Worm (Caenorhabditis elegans) whole organism, late embryonic: ENCODE measurements around the gene lmtr-3.

Experiments
- C08G9.2 ChIP-seq: sonication (generic microtip); optimal IDR thresholded peaks from 2 replicates; lab custom pipeline; 2016; ENCODE audit warnings: mild to moderate bottlenecking, missing genetic modification characterization, moderate library complexity, missing compliant biosample characterization
- K09A11.1 ChIP-seq: sonication (generic microtip); optimal IDR thresholded peaks from 2 replicates; lab custom pipeline; 2017; ENCODE audit warnings: antibody characterized with exemption, mild to moderate bottlenecking, missing genetic modification characterization, missing compliant biosample characterization; ENCODE audit not compliant: insufficient read depth
- ahr-1 ChIP-seq: sonication (generic microtip); optimal IDR thresholded peaks from 2 replicates; lab custom pipeline; 2016; ENCODE audit warnings: missing genetic modification characterization, missing compliant biosample characterization
- ama-1 ChIP-seq: fragments of 150-350 bp; optimal IDR thresholded peaks from 2 replicates; lab custom pipeline; 2014
- ceh-18 ChIP-seq: sonication (generic microtip); optimal IDR thresholded peaks from 2 replicates; lab custom pipeline; 2016; ENCODE audit warnings: missing genetic modification characterization, missing compliant biosample characterization
- ceh-19 ChIP-seq: fragments of 200-800 bp; sonication (Bioruptor generic); optimal IDR thresholded peaks from 2 replicates; lab custom pipeline; 2018; ENCODE audit warnings: mild to moderate bottlenecking, missing genetic modification characterization, missing compliant biosample characterization
- ceh-30 ChIP-seq: fragments of 150-350 bp; optimal IDR thresholded peaks from 2 replicates; lab custom pipeline; 2014; ENCODE audit warnings: missing biosample characterization, missing genetic modification characterization
- ceh-31 ChIP-seq: sonication (generic microtip); optimal IDR thresholded peaks from 2 replicates; lab custom pipeline; 2016; ENCODE audit warnings: missing genetic modification characterization, missing compliant biosample characterization
- ceh-34 ChIP-seq: sonication (generic microtip); optimal IDR thresholded peaks from 2 replicates; lab custom pipeline; 2016; ENCODE audit warnings: mild to moderate bottlenecking, missing genetic modification characterization, missing compliant biosample characterization
- ceh-45 ChIP-seq: fragments of 200-800 bp; sonication (Bioruptor generic); IDR thresholded peaks from 2 replicates; pipeline ENCODE4 v1.3.6; 2022; ENCODE audit warnings: missing genetic modification reagents, missing genetic modification characterization, missing compliant biosample characterization
- che-1 ChIP-seq: sonication (generic microtip); optimal IDR thresholded peaks from 2 replicates; lab custom pipeline; 2016; ENCODE audit warnings: mild to moderate bottlenecking, missing genetic modification characterization, missing compliant biosample characterization
- dmd-4 ChIP-seq: sonication (generic microtip); optimal IDR thresholded peaks from 2 replicates; lab custom pipeline; 2016; ENCODE audit warnings: borderline replicate concordance, missing genetic modification characterization, missing compliant biosample characterization
- elt-2 ChIP-seq: sonication (generic microtip); optimal IDR thresholded peaks from 2 replicates; lab custom pipeline; 2016; ENCODE audit warnings: missing genetic modification reagents, missing genetic modification characterization, missing compliant biosample characterization
- elt-4 ChIP-seq: sonication (generic microtip); optimal IDR thresholded peaks from 2 replicates; lab custom pipeline; 2016; ENCODE audit warnings: missing genetic modification characterization, missing compliant biosample characterization
- fkh-6 ChIP-seq: sonication (generic microtip); optimal IDR thresholded peaks from 2 replicates; lab custom pipeline; 2016; ENCODE audit warnings: missing genetic modification characterization, missing compliant biosample characterization
- gmeb-2 ChIP-seq: sonication (generic microtip); optimal IDR thresholded peaks from 2 replicates; lab custom pipeline; 2016; ENCODE audit warnings: missing genetic modification characterization, inconsistent platforms, missing compliant biosample characterization
- hlh-13 ChIP-seq: fragments of 200-800 bp; sonication (Bioruptor generic); optimal IDR thresholded peaks from 2 replicates; lab custom pipeline; 2018; ENCODE audit warnings: mild to moderate bottlenecking, missing genetic modification characterization, missing compliant biosample characterization
- hlh-15 ChIP-seq: sonication (generic microtip); optimal IDR thresholded peaks from 2 replicates; lab custom pipeline; 2016; ENCODE audit warnings: missing genetic modification characterization, missing compliant biosample characterization
- hlh-30 ChIP-seq: sonication (generic microtip); optimal IDR thresholded peaks from 2 replicates; lab custom pipeline; 2017; ENCODE audit warnings: antibody characterized with exemption, missing genetic modification characterization, missing compliant biosample characterization; ENCODE audit not compliant: insufficient read depth
- hlh-6 ChIP-seq: sonication (generic microtip); optimal IDR thresholded peaks from 2 replicates; lab custom pipeline; 2016; ENCODE audit warnings: missing genotype, missing genetic modification characterization, missing compliant biosample characterization
- hlh-8 ChIP-seq: sonication (generic microtip); optimal IDR thresholded peaks from 2 replicates; lab custom pipeline; 2016; ENCODE audit warnings: missing genotype, missing genetic modification characterization, missing compliant biosample characterization
- madf-2 ChIP-seq: sonication (generic microtip); optimal IDR thresholded peaks from 2 replicates; lab custom pipeline; 2017; ENCODE audit warnings: missing genetic modification characterization, missing compliant biosample characterization
- mec-3 ChIP-seq: sonication (generic microtip); optimal IDR thresholded peaks from 2 replicates; lab custom pipeline; 2016; ENCODE audit warnings: borderline replicate concordance, missing genetic modification characterization, missing compliant biosample characterization
- nfya-1 ChIP-seq: sonication (generic microtip); optimal IDR thresholded peaks from 2 replicates; lab custom pipeline; 2017; ENCODE audit warnings: missing genetic modification characterization, mild to moderate bottlenecking, missing compliant biosample characterization, antibody characterized with exemption, moderate library complexity
- nhr-232 ChIP-seq: sonication (generic microtip); optimal IDR thresholded peaks from 2 replicates; lab custom pipeline; 2016; ENCODE audit warnings: missing genetic modification characterization, missing compliant biosample characterization
- npax-4 ChIP-seq: sonication (generic microtip); optimal IDR thresholded peaks from 2 replicates; lab custom pipeline; 2016; ENCODE audit warnings: missing genetic modification characterization, missing compliant biosample characterization
- odd-2 ChIP-seq: sonication (generic microtip); optimal IDR thresholded peaks from 2 replicates; lab custom pipeline; 2017; ENCODE audit warnings: antibody characterized with exemption, mild to moderate bottlenecking, missing genetic modification characterization, missing compliant biosample characterization
- pag-3 ChIP-seq: sonication (generic microtip); optimal IDR thresholded peaks from 2 replicates; lab custom pipeline; 2016; ENCODE audit warnings: missing compliant biosample characterization, missing genetic modification characterization, borderline replicate concordance
- pat-9 ChIP-seq: fragments of 200-800 bp; sonication (Bioruptor generic); optimal IDR thresholded peaks from 2 replicates; lab custom pipeline; 2018; ENCODE audit warnings: mild to moderate bottlenecking, missing genetic modification characterization, moderate library complexity, missing compliant biosample characterization
- pax-1 ChIP-seq: fragments of 150-350 bp; optimal IDR thresholded peaks from 2 replicates; lab custom pipeline; 2014; ENCODE audit warnings: missing biosample characterization, missing genetic modification characterization
- pqm-1 ChIP-seq: sonication (generic microtip); optimal IDR thresholded peaks from 2 replicates; lab custom pipeline; 2016; ENCODE audit warnings: missing genetic modification characterization, missing compliant biosample characterization
- ref-2 ChIP-seq: sonication (generic microtip); optimal IDR thresholded peaks from 2 replicates; lab custom pipeline; 2016; ENCODE audit warnings: missing genetic modification characterization, missing compliant biosample characterization
- rnt-1 ChIP-seq: sonication (generic microtip); optimal IDR thresholded peaks from 2 replicates; lab custom pipeline; 2016; ENCODE audit warnings: missing genetic modification characterization, missing compliant biosample characterization
- sdc-2 ChIP-seq: sonication (generic microtip); optimal IDR thresholded peaks from 2 replicates; lab custom pipeline; 2016; ENCODE audit warnings: missing genotype, missing genetic modification characterization, missing compliant biosample characterization
- syd-9 ChIP-seq: sonication (generic microtip); optimal IDR thresholded peaks from 2 replicates; lab custom pipeline; 2016; ENCODE audit warnings: mild to moderate bottlenecking, missing genetic modification characterization, moderate library complexity, missing compliant biosample characterization
- tbx-2 ChIP-seq: sonication (generic microtip); optimal IDR thresholded peaks from 2 replicates; lab custom pipeline; 2016; ENCODE audit warnings: missing genetic modification characterization, missing compliant biosample characterization
- ttx-3 ChIP-seq: sonication (generic microtip); optimal IDR thresholded peaks from 2 replicates; lab custom pipeline; 2016; ENCODE audit warnings: missing genetic modification reagents, missing genetic modification characterization, missing compliant biosample characterization
- unc-55 ChIP-seq: sonication (generic microtip); optimal IDR thresholded peaks from 2 replicates; lab custom pipeline; 2017; ENCODE audit warnings: missing biosample characterization, missing genetic modification reagents, missing genetic modification characterization
- zip-5 ChIP-seq: sonication (generic microtip); optimal IDR thresholded peaks from 2 replicates; lab custom pipeline; 2016; ENCODE audit warnings: missing genetic modification characterization, missing compliant biosample characterization

lmtr-3 gene

ce11 chrV:11078874-11079273 is 45.1 kb upstream of the lmtr-3 start:
- no peak for TF ChIP-seq odd-2 (tag; lab: Kevin White, UChicago)
- no peak for TF ChIP-seq ama-1 (lab: Kevin White, UChicago)
- no peak for TF ChIP-seq C08G9.2
- TF ChIP-seq madf-2 (tag; lab: Kevin White, UChicago) = no peak
- TF ChIP-seq elt-4 (tag; lab: Kevin White, UChicago) = no peak
- no peak for TF ChIP-seq hlh-15 (tag; lab: Kevin White, UChicago)
- no peak for TF ChIP-seq dmd-4 (tag; lab: Kevin White, UChicago)
- TF ChIP-seq gmeb-2 (tag; lab: Kevin White, UChicago) = no peak
- no peak for TF ChIP-seq K09A11.1 (tag; lab: Kevin White, UChicago)
- TF ChIP-seq zip-5 (tag; lab: Kevin White, UChicago) = no peak
- TF ChIP-seq, all 69 proteins: peak for 0

- TF ChIP-seq pag-3 (tag; lab: Kevin White, UChicago) (no peak), hlh-6 (tag; lab: Kevin White, UChicago) (no peak), madf-2 (tag; lab: Kevin White, UChicago) (no peak), rnt-1 (tag; lab: Kevin White, UChicago) (peak; percentile 47), ceh-30 (no peak), hlh-30 (tag; lab: Kevin White, UChicago) (no peak), ceh-45 (GFP tag; lab: Robert Waterston, UW) (no peak), odd-2 (tag; lab: Kevin White, UChicago) (no peak), pax-1 (tag; lab: Kevin White, UChicago) (no peak), tbx-2 (tag; lab: Kevin White, UChicago) (peak; percentile 5), syd-9 (tag; lab: Kevin White, UChicago) (peak; percentile 13), zip-5 (tag; lab: Kevin White, UChicago) (no peak), elt-4 (tag; lab: Kevin White, UChicago) (no peak), pqm-1 (tag; lab: Kevin White, UChicago) (no peak), ceh-31 (tag; lab: Kevin White, UChicago) (peak; percentile 55), che-1 (tag; lab: Kevin White, UChicago) (no peak), ceh-19 (no peak), sdc-2 (tag; lab: Kevin White, UChicago) (peak; percentile 14), ttx-3 (tag; lab: Kevin White, UChicago) (no peak), fkh-6 (tag; lab: Kevin White, UChicago) (peak; percentile 14), ceh-18 (tag; lab: Kevin White, UChicago) (peak; percentile 84), dmd-4 (tag; lab: Kevin White, UChicago) (no peak), ceh-34 (peak; percentile 69), hlh-13 (GFP tag; lab: Kevin White, UChicago) (no peak), elt-2 (tag; lab: Kevin White, UChicago) (peak; percentile 95), unc-55 (GFP tag; lab: Kevin White, UChicago) (peak; percentile 67), ahr-1 (tag; lab: Kevin White, UChicago) (no peak), ref-2 (tag; lab: Kevin White, UChicago) (peak; percentile 56), nhr-232 (no peak), gmeb-2 (tag; lab: Kevin White, UChicago) (no peak), nfya-1 (tag; lab: Kevin White, UChicago) (peak; percentile 88)
Observed at ce11 chrV:11080345-11081102, 43.5 kb upstream of the lmtr-3 start, which contains the start of gene act-1. act-1 (plus strand) TSS chrV:11081052.

ce11 chrV:11082475-11082874 is 41.5 kb upstream of the lmtr-3 start:
- TF ChIP-seq rnt-1 (tag; lab: Kevin White, UChicago) = peak; percentile 76
- TF ChIP-seq dmd-4 (tag; lab: Kevin White, UChicago) = peak; percentile 7
- peak; percentile 5 for TF ChIP-seq pat-9 (tag; lab: Kevin White, UChicago)
- TF ChIP-seq npax-4 = no peak
- peak; percentile 94 for TF ChIP-seq ceh-18 (tag; lab: Kevin White, UChicago)
- TF ChIP-seq ceh-31 (tag; lab: Kevin White, UChicago) = peak; percentile 16
- TF ChIP-seq mec-3 (tag; lab: Kevin White, UChicago) = no peak
- TF ChIP-seq hlh-8 = peak; percentile 45
- TF ChIP-seq ceh-34 = peak; percentile 54
- peak; percentile 61 for TF ChIP-seq nfya-1 (tag; lab: Kevin White, UChicago)
- no peak for TF ChIP-seq ceh-30
- no peak for TF ChIP-seq ahr-1 (tag; lab: Kevin White, UChicago)
- peak; percentile 67 for TF ChIP-seq tbx-2 (tag; lab: Kevin White, UChicago)
